ENCODE assay signal across 1 fruit fly cellular context in the genomic region with DNA sequence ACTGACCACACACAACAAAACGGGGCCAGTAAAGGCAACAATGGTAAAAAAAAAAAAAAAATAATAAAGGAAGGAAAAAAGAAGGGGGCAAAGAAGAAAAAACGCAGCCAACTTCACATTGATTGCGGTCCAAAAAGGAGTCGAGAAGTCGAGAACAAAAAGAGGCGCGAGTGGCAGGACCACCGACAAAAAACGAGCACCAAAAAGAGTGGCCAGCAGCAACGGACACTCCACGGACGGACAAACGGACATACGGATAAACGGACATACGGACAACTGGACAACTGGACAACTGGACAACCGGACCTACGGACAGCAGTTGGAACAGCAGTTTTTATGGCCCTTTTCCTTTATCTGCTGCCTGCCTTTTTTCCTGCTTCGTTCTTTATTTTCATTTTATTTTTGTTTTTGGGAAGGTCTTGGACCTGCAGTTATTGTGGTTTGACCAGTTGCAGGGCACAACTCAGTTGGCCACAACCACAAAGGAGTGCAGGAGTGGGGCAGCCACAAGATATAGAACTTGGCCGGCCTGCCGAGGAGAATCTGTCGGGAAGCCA.
TF ChIP-seq lines count a peak whose summit lies in the region.

No protein-coding gene starts in this region.

TF ChIP-seq in whole organism, prepupa, 60 proteins besides CTCF, POLR2A, EP300 and RAD21 (continued from another document):
- no peak for TF ChIP-seq CG15336 (GFP tag; IDR thresholded peaks at IDR 0.05; lab: Robert Waterston, UW)
- TF ChIP-seq Hr38 (GFP tag; optimal IDR thresholded peaks at IDR 0.05; lab: Kevin White, UChicago), result no peak
- no peak for TF ChIP-seq net (GFP tag; optimal IDR thresholded peaks at IDR 0.05; lab: Kevin White, UChicago)
- TF ChIP-seq CG8119 (GFP tag; IDR thresholded peaks at IDR 0.05; lab: Robert Waterston, UW), result no peak
- TF ChIP-seq achi (GFP tag; optimal IDR thresholded peaks at IDR 0.05; lab: Kevin White, UChicago), result no peak
- TF ChIP-seq dsx (GFP tag; optimal IDR thresholded peaks at IDR 0.05; lab: Kevin White, UChicago; ENCODE audit: poor library complexity, severe bottlenecking), result no peak
- no peak for TF ChIP-seq CG6792 (GFP tag; optimal IDR thresholded peaks at IDR 0.05; lab: Kevin White, UChicago)
- no peak for TF ChIP-seq CG31627 (GFP tag; optimal IDR thresholded peaks at IDR 0.05; lab: Kevin White, UChicago)
- no peak for TF ChIP-seq topi (GFP tag; optimal IDR thresholded peaks at IDR 0.05; lab: Kevin White, UChicago)
- TF ChIP-seq Blimp-1 (GFP tag; optimal IDR thresholded peaks at IDR 0.05; lab: Kevin White, UChicago), result no peak
- no peak for TF ChIP-seq fkh (GFP tag; optimal IDR thresholded peaks at IDR 0.05; lab: Kevin White, UChicago)
- TF ChIP-seq CG4318 (GFP tag; optimal IDR thresholded peaks at IDR 0.05; lab: Kevin White, UChicago), result no peak
- TF ChIP-seq OdsH (GFP tag; optimal IDR thresholded peaks at IDR 0.05; lab: Kevin White, UChicago), result no peak
- TF ChIP-seq Gug (GFP tag; IDR thresholded peaks at IDR 0.05; lab: Robert Waterston, UW), result no peak
- TF ChIP-seq CG32006 (GFP tag; optimal IDR thresholded peaks at IDR 0.05; lab: Kevin White, UChicago), result no peak
- TF ChIP-seq Sox15 (GFP tag; optimal IDR thresholded peaks at IDR 0.05; lab: Kevin White, UChicago), result no peak
- TF ChIP-seq CG11294 (GFP tag; IDR thresholded peaks at IDR 0.05; lab: Robert Waterston, UW), result no peak
- peak; percentile 68 to 71 for TF ChIP-seq ss (GFP tag; optimal IDR thresholded peaks at IDR 0.05; lab: Kevin White, UChicago)
- no peak for TF ChIP-seq Smox (GFP tag; optimal IDR thresholded peaks at IDR 0.05; lab: Kevin White, UChicago)
- peak; percentile 0 for TF ChIP-seq Sox102F (GFP tag; optimal IDR thresholded peaks at IDR 0.05; lab: Kevin White, UChicago)
- peak; percentile 51 for TF ChIP-seq CG9139 (GFP tag; optimal IDR thresholded peaks at IDR 0.05; lab: Kevin White, UChicago)
- no peak for TF ChIP-seq CG16779 (tag; optimal IDR thresholded peaks at IDR 0.05; lab: Kevin White, UChicago)
- TF ChIP-seq Hr39 (GFP tag; optimal IDR thresholded peaks at IDR 0.05; lab: Kevin White, UChicago), result no peak
- TF ChIP-seq fd59A (GFP tag; optimal IDR thresholded peaks at IDR 0.05; lab: Kevin White, UChicago), result no peak
- no peak for TF ChIP-seq Ets21C (GFP tag; optimal IDR thresholded peaks at IDR 0.05; lab: Kevin White, UChicago)
- TF ChIP-seq Lpt (GFP tag; optimal IDR thresholded peaks at IDR 0.05; lab: Kevin White, UChicago), result no peak
- TF ChIP-seq lz (GFP tag; optimal IDR thresholded peaks at IDR 0.05; lab: Kevin White, UChicago), result no peak
- TF ChIP-seq eg (GFP tag; IDR thresholded peaks at IDR 0.05; lab: Robert Waterston, UW), result no peak
- no peak for TF ChIP-seq CG11902 (GFP tag; optimal IDR thresholded peaks at IDR 0.05; lab: Kevin White, UChicago)
- TF ChIP-seq CG3032 (tag; optimal IDR thresholded peaks at IDR 0.05; lab: Kevin White, UChicago), result peak; percentile 11
- TF ChIP-seq cyc (GFP tag; optimal IDR thresholded peaks at IDR 0.05; lab: Kevin White, UChicago), result no peak
- peak; percentile 40; the same call in 1 of the 3 replicates for TF ChIP-seq CG6163 (GFP tag; IDR thresholded peaks at IDR 0.05; lab: Robert Waterston, UW)
- TF ChIP-seq CG6808 (GFP tag; optimal IDR thresholded peaks at IDR 0.05; lab: Kevin White, UChicago), result peak; percentile 54
